Worm (Caenorhabditis elegans) whole organism, L1 larva: ENCODE data around the gene gst-20.

ENCODE experiments used
- C04F5.9 ChIP-seq: sonication (generic microtip); optimal IDR thresholded peaks from 2 replicates; lab custom pipeline; 2016; ENCODE audit warnings: missing genetic modification characterization, missing compliant biosample characterization
- C16A3.4 ChIP-seq: fragments of 150-350 bp; optimal IDR thresholded peaks from 2 replicates; lab custom pipeline; 2014; ENCODE audit warnings: missing biosample characterization, missing genetic modification characterization
- aha-1 ChIP-seq: fragments of 150-350 bp; optimal IDR thresholded peaks from 2 replicates; lab custom pipeline; 2014; ENCODE audit warnings: missing biosample characterization, missing genetic modification characterization
- alr-1 ChIP-seq: fragments of 200-800 bp; sonication (Bioruptor generic); optimal IDR thresholded peaks from 2 replicates; lab custom pipeline; 2018; ENCODE audit warnings: borderline replicate concordance, mild to moderate bottlenecking, missing genetic modification characterization, missing compliant biosample characterization
- aly-2 ChIP-seq: fragments of 150-350 bp; optimal IDR thresholded peaks from 2 replicates; lab custom pipeline; 2014; ENCODE audit warnings: missing biosample characterization, missing genetic modification characterization
- ama-1 ChIP-seq: fragments of 150-350 bp; optimal IDR thresholded peaks from 2 replicates; lab custom pipeline; 2014
- blmp-1 ChIP-seq: fragments of 150-350 bp; optimal IDR thresholded peaks from 2 replicates; lab custom pipeline; 2014; ENCODE audit warnings: missing biosample characterization, missing genetic modification characterization
- ceh-8 ChIP-seq: fragments of 200-800 bp; sonication (Bioruptor generic); optimal IDR thresholded peaks from 2 replicates; lab custom pipeline; 2018; ENCODE audit warnings: mild to moderate bottlenecking, missing genetic modification characterization, moderate library complexity, missing compliant biosample characterization
- ceh-82 ChIP-seq, 3 experiments: fragments of 150-350 bp in 1 of 3; sonication (generic microtip) in 2 of 3; optimal IDR thresholded peaks; 2 replicates each; lab custom pipeline; 2014 to 2017; ENCODE audit warnings: missing biosample characterization in 3 of 3, missing genetic modification characterization in 3 of 3
- dpl-1 ChIP-seq, 3 experiments: fragments of 150-350 bp in 2 of 3; sonication (generic microtip) in 1 of 3; optimal IDR thresholded peaks; 2 replicates each; lab custom pipeline; 2014 to 2017; ENCODE audit warnings: missing biosample characterization in 3 of 3, missing genetic modification characterization in 3 of 3, missing genetic modification reagents in 3 of 3
- efl-1 ChIP-seq, 4 experiments: fragments of 150-350 bp; optimal IDR thresholded peaks in 3 of 4; peaks in 1 of 4; 1 replicate in 1 of 4; 2 replicates in 3 of 4; lab custom pipeline; 2014; ENCODE audit warnings: missing biosample characterization in 2 of 4, missing genetic modification characterization in 2 of 4, missing genetic modification reagents in 2 of 4
- efl-3 ChIP-seq: fragments of 200-800 bp; sonication (Bioruptor generic); optimal IDR thresholded peaks from 2 replicates; lab custom pipeline; 2018; ENCODE audit warnings: mild to moderate bottlenecking, missing genetic modification characterization, missing compliant biosample characterization
- egl-27 ChIP-seq, 2 experiments: fragments of 150-350 bp in 1 of 2; sonication (generic microtip); optimal IDR thresholded peaks; 3 replicates each; lab custom pipeline; 2017 to 2018; ENCODE audit warnings: missing biosample characterization in 2 of 2, missing genetic modification characterization in 2 of 2, missing genetic modification reagents in 2 of 2
- ets-5 ChIP-seq: fragments of 200-800 bp; sonication (Bioruptor generic); IDR thresholded peaks from 2 replicates; pipeline ENCODE4 v1.3.6; 2022; ENCODE audit warnings: missing genetic modification characterization, missing compliant biosample characterization
- fkh-10 ChIP-seq: sonication (generic microtip); optimal IDR thresholded peaks from 2 replicates; lab custom pipeline; 2017; ENCODE audit warnings: missing biosample characterization, missing genetic modification reagents, missing genetic modification characterization
- hlh-4 ChIP-seq: sonication (generic microtip); optimal IDR thresholded peaks from 2 replicates; lab custom pipeline; 2016; ENCODE audit warnings: mild to moderate bottlenecking, missing genetic modification characterization, missing compliant biosample characterization
- irx-1 ChIP-seq: sonication (generic microtip); optimal IDR thresholded peaks from 2 replicates; lab custom pipeline; 2016; ENCODE audit warnings: missing genetic modification characterization, missing compliant biosample characterization
- isw-1 ChIP-seq: fragments of 200-800 bp; sonication (Bioruptor generic); IDR thresholded peaks from 2 replicates; pipeline ENCODE4 v1.3.6; 2022; ENCODE audit warnings: missing genetic modification characterization, missing compliant biosample characterization
- jun-1 ChIP-seq: fragments of 150-350 bp; optimal IDR thresholded peaks from 2 replicates; lab custom pipeline; 2014; ENCODE audit warnings: missing biosample characterization, missing genetic modification reagents, missing genetic modification characterization
- lin-14 ChIP-seq: fragments of 200-800 bp; sonication (Bioruptor generic); optimal IDR thresholded peaks from 2 replicates; lab custom pipeline; 2018; ENCODE audit warnings: mild to moderate bottlenecking, missing genetic modification characterization, moderate library complexity, missing compliant biosample characterization
- lin-35 ChIP-seq, 2 experiments: fragments of 150-350 bp; optimal IDR thresholded peaks; 2 replicates each; lab custom pipeline; 2014; ENCODE audit warnings: missing biosample characterization in 2 of 2, missing genetic modification characterization in 2 of 2, missing genetic modification reagents in 2 of 2
- lin-39 ChIP-seq: fragments of 150-350 bp; optimal IDR thresholded peaks from 2 replicates; lab custom pipeline; 2014; ENCODE audit warnings: missing biosample characterization, missing genetic modification reagents, missing genetic modification characterization
- lir-3 ChIP-seq: sonication (generic microtip); optimal IDR thresholded peaks from 2 replicates; lab custom pipeline; 2016; ENCODE audit warnings: mild to moderate bottlenecking, missing genetic modification characterization, moderate library complexity, missing compliant biosample characterization; ENCODE audit not compliant: poor library complexity
- mdl-1 ChIP-seq, 2 experiments: fragments of 150-350 bp; optimal IDR thresholded peaks; 2 replicates each; lab custom pipeline; 2014 to 2017; ENCODE audit warnings: missing biosample characterization in 2 of 2, missing genetic modification characterization in 2 of 2, inconsistent platforms in 1 of 2
- mef-2 ChIP-seq: fragments of 150-350 bp; optimal IDR thresholded peaks from 2 replicates; lab custom pipeline; 2014; ENCODE audit warnings: missing biosample characterization, missing genetic modification characterization
- mep-1 ChIP-seq: fragments of 150-350 bp; optimal IDR thresholded peaks from 2 replicates; lab custom pipeline; 2014; ENCODE audit warnings: missing biosample characterization, missing genetic modification characterization
- nhr-20 ChIP-seq: sonication (generic microtip); optimal IDR thresholded peaks from 2 replicates; lab custom pipeline; 2016; ENCODE audit warnings: mild to moderate bottlenecking, missing genetic modification characterization, missing compliant biosample characterization
- nhr-237 ChIP-seq: fragments of 150-350 bp; optimal IDR thresholded peaks from 2 replicates; lab custom pipeline; 2014; ENCODE audit warnings: missing biosample characterization, missing genetic modification characterization
- nhr-28 ChIP-seq: fragments of 150-350 bp; optimal IDR thresholded peaks from 2 replicates; lab custom pipeline; 2014; ENCODE audit warnings: missing biosample characterization, missing genetic modification characterization
- nhr-47 ChIP-seq: sonication (generic microtip); optimal IDR thresholded peaks from 2 replicates; lab custom pipeline; 2016; ENCODE audit warnings: mild to moderate bottlenecking, missing genetic modification characterization, moderate library complexity, missing compliant biosample characterization
- nhr-71 ChIP-seq: sonication (generic microtip); optimal IDR thresholded peaks from 2 replicates; lab custom pipeline; 2016; ENCODE audit warnings: mild to moderate bottlenecking, missing genetic modification characterization, moderate library complexity, missing compliant biosample characterization
- nhr-76 ChIP-seq: sonication (generic microtip); optimal IDR thresholded peaks from 2 replicates; lab custom pipeline; 2017; ENCODE audit warnings: missing biosample characterization, missing genetic modification characterization
- nhr-85 ChIP-seq: sonication (generic microtip); peaks from one replicate; lab custom pipeline; 2016; ENCODE audit warnings: missing genetic modification characterization, inconsistent platforms, missing compliant biosample characterization
- nhr-90 ChIP-seq: sonication (generic microtip); optimal IDR thresholded peaks from 2 replicates; lab custom pipeline; 2016; ENCODE audit warnings: mild to moderate bottlenecking, missing genetic modification characterization, missing compliant biosample characterization; ENCODE audit not compliant: poor library complexity
- pax-3 ChIP-seq: fragments of 200-800 bp; sonication (Bioruptor generic); optimal IDR thresholded peaks from 2 replicates; lab custom pipeline; 2018; ENCODE audit warnings: mild to moderate bottlenecking, missing genetic modification characterization, moderate library complexity, missing compliant biosample characterization
- snpc-4 ChIP-seq: fragments of 150-350 bp; optimal IDR thresholded peaks from 2 replicates; lab custom pipeline; 2014; ENCODE audit warnings: missing biosample characterization, missing genetic modification characterization
- sup-37 ChIP-seq: fragments of 200-800 bp; sonication (Bioruptor generic); optimal IDR thresholded peaks from 2 replicates; lab custom pipeline; 2018; ENCODE audit warnings: mild to moderate bottlenecking, missing genetic modification characterization, missing compliant biosample characterization
- tbx-2 ChIP-seq: sonication (generic microtip); optimal IDR thresholded peaks from 2 replicates; lab custom pipeline; 2016; ENCODE audit warnings: missing genetic modification characterization, missing compliant biosample characterization
- unc-130 ChIP-seq: fragments of 150-350 bp; optimal IDR thresholded peaks from 2 replicates; lab custom pipeline; 2017; ENCODE audit warnings: missing biosample characterization, missing genetic modification characterization, inconsistent platforms
- unc-86 ChIP-seq: sonication (generic microtip); optimal IDR thresholded peaks from 2 replicates; lab custom pipeline; 2016; ENCODE audit warnings: missing genetic modification characterization, missing compliant biosample characterization
- unc-98 ChIP-seq: fragments of 200-800 bp; sonication (Bioruptor generic); IDR thresholded peaks from 2 replicates; pipeline ENCODE4 v1.3.6; 2022; ENCODE audit warnings: missing genetic modification characterization, missing compliant biosample characterization
- vab-15 ChIP-seq: sonication (generic microtip); optimal IDR thresholded peaks from 2 replicates; lab custom pipeline; 2017; ENCODE audit warnings: missing genotype, mild to moderate bottlenecking, missing genetic modification characterization, missing compliant biosample characterization
- zip-4 ChIP-seq: fragments of 200-800 bp; sonication (Bioruptor generic); optimal IDR thresholded peaks from 2 replicates; lab custom pipeline; 2018; ENCODE audit warnings: mild to moderate bottlenecking, missing genetic modification characterization, moderate library complexity, missing compliant biosample characterization
- ztf-11 ChIP-seq, 2 experiments: sonication (generic microtip); optimal IDR thresholded peaks; 2 replicates each; lab custom pipeline; 2016 to 2017; ENCODE audit warnings: missing genetic modification characterization in 2 of 2, missing biosample characterization in 1 of 2, missing compliant biosample characterization in 1 of 2
- ztf-4 ChIP-seq: fragments of 150-350 bp; optimal IDR thresholded peaks from 2 replicates; lab custom pipeline; 2014; ENCODE audit warnings: missing biosample characterization, missing genetic modification characterization

Gene gst-20

DNA sequence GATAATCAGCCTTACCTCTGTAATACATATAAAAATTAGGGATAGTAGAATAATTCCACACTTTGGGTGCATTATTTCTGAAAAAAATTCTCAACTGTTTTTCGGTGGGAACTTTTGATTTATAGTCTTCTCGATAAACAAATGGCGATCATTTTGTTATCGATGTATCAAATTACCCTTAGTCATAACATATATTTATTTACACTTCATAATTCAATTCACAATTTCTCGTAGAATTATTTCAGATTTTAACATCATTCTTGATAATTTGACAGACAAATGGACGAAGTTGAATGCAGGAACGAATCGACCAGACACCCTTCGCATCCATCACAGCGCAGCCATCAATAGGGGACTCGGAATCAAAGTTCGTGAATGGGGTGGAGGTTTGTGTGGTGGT is 19.2 kb downstream of the gst-20 start, which contains the start of gene clec-145:
Gene clec-145 (minus strand): TSS at position 101 of the 400 bp plus-strand sequence.
- TF ChIP-seq efl-3 (GFP tag; lab: Kevin White, UChicago): no peak
- TF ChIP-seq efl-1 (optimal IDR thresholded peaks at IDR 0.05; lab: Kevin White, UChicago): no peak
- TF ChIP-seq efl-1 (GFP tag; optimal IDR thresholded peaks at IDR 0.05 in 1 of 2; lab: Kevin White, UChicago): peak in 1 of 2 experiments; percentile 75

DNA sequence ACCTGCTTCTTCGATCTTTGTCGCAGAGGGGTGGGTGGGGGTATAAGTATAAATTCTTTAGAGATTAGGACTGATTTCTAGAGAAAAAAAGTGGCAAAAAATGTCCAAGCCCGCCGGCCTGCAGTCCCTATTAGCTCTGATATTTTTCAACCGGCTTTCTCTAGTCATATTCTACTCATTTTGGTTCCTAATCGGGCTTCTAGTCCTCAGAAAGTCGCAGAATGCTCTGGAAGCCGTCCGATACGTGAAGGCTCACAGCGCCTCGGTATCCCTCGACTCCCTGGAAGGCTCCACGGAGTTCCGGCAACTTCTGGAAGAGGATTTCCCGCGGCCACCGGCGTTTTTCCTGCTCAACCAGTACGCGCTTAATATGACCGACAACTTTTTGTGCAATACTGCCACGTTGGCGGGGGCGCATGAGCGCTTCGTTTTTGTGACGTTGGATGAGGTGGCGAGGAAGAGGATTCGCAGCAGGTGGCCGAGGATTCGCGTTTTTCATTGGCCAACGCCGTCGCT is 23.9 kb downstream of the gst-20 start, which contains the start of gene Y48E1B.8:
Gene Y48E1B.8 (plus strand): TSS at position 51 of the 516 bp plus-strand sequence.
- TF ChIP-seq ets-5 (GFP tag; lab: Robert Waterston, UW): no peak
- TF ChIP-seq aha-1: no peak
- no peak for TF ChIP-seq ztf-4 (tag; lab: Kevin White, UChicago)
- no peak for TF ChIP-seq unc-130 (tag; lab: Kevin White, UChicago)

DNA sequence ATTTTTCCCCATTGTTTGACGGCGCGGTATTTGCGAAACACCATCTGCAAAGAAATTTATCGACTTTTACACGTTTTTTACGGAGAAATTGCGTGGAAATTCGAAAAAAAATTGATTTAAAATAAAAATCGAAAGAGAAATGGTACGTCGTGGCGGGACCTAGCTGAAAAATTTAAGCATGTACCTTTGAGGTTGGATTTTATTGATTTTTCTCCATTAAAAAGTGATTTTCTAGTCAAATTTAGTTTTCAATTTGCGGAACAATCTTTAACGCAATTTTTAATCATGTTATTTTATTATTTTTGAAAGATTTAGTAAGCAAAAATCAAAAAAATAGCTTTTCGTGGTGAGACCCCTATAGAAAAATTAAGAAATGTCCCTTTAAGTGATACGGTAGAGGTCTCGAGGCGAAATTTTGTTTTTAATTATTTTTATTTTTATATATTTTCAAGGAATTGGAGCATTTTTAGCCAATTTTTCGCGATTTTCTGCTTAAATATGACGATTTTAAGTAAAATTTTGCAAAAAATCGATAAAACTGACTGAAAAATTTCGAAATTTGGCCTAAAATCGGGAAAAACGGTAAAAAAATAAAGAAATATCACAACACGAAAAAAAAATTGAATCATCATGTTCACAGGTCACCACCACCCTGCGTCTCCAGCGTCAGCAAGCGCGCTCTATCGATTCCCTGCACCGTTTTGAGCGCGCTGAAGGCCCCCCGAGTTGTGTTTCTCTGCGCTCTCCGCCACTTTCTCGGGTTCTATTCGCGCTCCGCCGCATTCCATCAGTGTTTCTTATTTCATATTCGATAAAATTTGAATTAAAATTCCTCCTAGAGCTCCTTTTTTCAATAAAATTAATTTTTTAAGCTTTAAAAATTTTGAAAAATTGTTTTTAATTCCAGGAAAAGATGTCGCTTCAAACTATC is 34.3 kb downstream of the gst-20 start, which contains the start of the genes mrpl-37 and lin-38:
Gene mrpl-37 (minus strand): TSS at position 51 of the 931 bp plus-strand sequence.
Gene lin-38 (plus strand): TSS at position 908 of the 931 bp plus-strand sequence.
- TF ChIP-seq aly-2 (no peak), isw-1 (peak; percentile 32; the same call in 1 of the 2 replicates), ztf-4 (tag; lab: Kevin White, UChicago) (no peak), mdl-1 (tag; optimal IDR thresholded peaks at IDR 0.05; lab: Kevin White, UChicago) (peak in 1 of 2 experiments; percentile 49), ets-5 (GFP tag; lab: Robert Waterston, UW) (no peak), jun-1 (tag; lab: Kevin White, UChicago) (peak; percentile 28), dpl-1 (GFP tag; optimal IDR thresholded peaks at IDR 0.05; lab: Kevin White, UChicago) (peak; percentile 58 to 77 (median 69)), hlh-4 (no peak), lin-14 (GFP tag; lab: Kevin White, UChicago) (no peak), alr-1 (tag; lab: Kevin White, UChicago) (no peak), vab-15 (no peak), lir-3 (tag; lab: Kevin White, UChicago) (no peak), sup-37 (GFP tag; lab: Kevin White, UChicago) (no peak), irx-1 (no peak), nhr-237 (no peak), nhr-85 (peak; percentile 41), zip-4 (GFP tag; lab: Kevin White, UChicago) (no peak), nhr-20 (tag; lab: Kevin White, UChicago) (no peak), snpc-4 (tag; lab: Kevin White, UChicago) (peak; percentile 48), C04F5.9 (no peak), unc-98 (GFP tag; lab: Robert Waterston, UW) (no peak; the same call in 1 of the 2 replicates), mep-1 (tag; lab: Kevin White, UChicago) (peak; percentile 56), nhr-28 (tag; lab: Kevin White, UChicago) (no peak), pax-3 (tag; lab: Kevin White, UChicago) (no peak), ceh-8 (GFP tag; lab: Kevin White, UChicago) (no peak), nhr-47 (tag; lab: Kevin White, UChicago) (no peak), blmp-1 (tag; lab: Kevin White, UChicago) (peak; percentile 23), ceh-82 (tag; optimal IDR thresholded peaks at IDR 0.05; lab: Kevin White, UChicago) (peak in 2 of 3 experiments; percentile 10 to 81), nhr-90 (tag; lab: Kevin White, UChicago) (peak; percentile 9), lin-39 (no peak), mef-2 (tag; lab: Kevin White, UChicago) (no peak), C16A3.4 (tag; lab: Kevin White, UChicago) (peak; percentile 78), ztf-11 (tag; optimal IDR thresholded peaks at IDR 0.05; lab: Kevin White, UChicago) (no peak), nhr-71 (no peak), fkh-10 (GFP tag; lab: Kevin White, UChicago) (no peak), lin-35 (GFP tag; optimal IDR thresholded peaks at IDR 0.05; lab: Kevin White, UChicago) (peak; percentile 80 to 83), aha-1 (no peak), egl-27 (tag; optimal IDR thresholded peaks at IDR 0.05; lab: Kevin White, UChicago) (no peak), unc-86 (no peak), nhr-76 (tag; lab: Kevin White, UChicago) (no peak), ama-1 (lab: Kevin White, UChicago) (no peak), tbx-2 (tag; lab: Kevin White, UChicago) (peak; percentile 54)
